Fruit fly (Drosophila melanogaster): ENCODE results near the gene Gs2.

DNA sequence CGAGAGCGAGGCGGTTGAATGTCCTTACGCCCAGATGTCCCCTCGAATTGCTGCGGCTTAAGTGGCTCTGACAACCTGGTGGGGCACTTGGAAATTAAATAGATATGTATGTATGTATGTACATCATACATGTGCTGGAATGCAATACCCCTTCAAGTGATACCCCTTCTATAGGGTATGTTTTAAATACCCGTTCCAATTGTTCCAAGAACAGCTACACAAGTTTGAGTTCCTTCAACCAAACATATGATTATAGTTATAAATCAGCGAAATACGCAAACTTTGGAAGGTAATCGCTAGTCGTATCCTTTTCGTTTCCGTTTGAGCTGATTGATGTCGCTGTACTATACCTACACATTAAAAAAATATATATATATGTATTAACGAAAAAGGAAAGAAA is 39.1 kb upstream of the Gs2 start:
- TF ChIP-seq usp (GFP tag; optimal IDR thresholded peaks at IDR 0.05) (no peak), pan (optimal IDR thresholded peaks at IDR 0.05) (no peak), EcR (GFP tag; optimal IDR thresholded peaks at IDR 0.05) (no peak), psq (optimal IDR thresholded peaks at IDR 0.05) (no peak)
